Worm (Caenorhabditis elegans) whole organism, young adult: ENCODE results near the gene Y54G2A.41.
"Not testable (repeated sequence)": the region's sequence is repeated elsewhere in the genome, so short reads cannot be mapped to it uniquely, and the experiment has no call there.

ENCODE experiments used
- B0035.1 ChIP-seq: sonication (generic microtip); optimal IDR thresholded peaks from 2 replicates; lab custom pipeline; 2016; ENCODE audit warnings: missing genetic modification characterization, mild to moderate bottlenecking, missing compliant biosample characterization, missing genotype, missing genetic modification reagents
- B0336.3 ChIP-seq: fragments of 200-800 bp; sonication (Bioruptor generic); IDR thresholded peaks from 2 replicates; pipeline ENCODE4 v1.3.6; 2022; ENCODE audit warnings: missing genetic modification characterization, missing compliant biosample characterization
- C06A6.2 ChIP-seq: fragments of 200-800 bp; sonication (Bioruptor generic); conservative IDR thresholded peaks from 2 replicates; pipeline ENCODE4 v1.3.6; 2022; ENCODE audit warnings: missing genetic modification characterization, missing compliant biosample characterization
- D2030.7 ChIP-seq: fragments of 200-800 bp; sonication (Bioruptor generic); IDR thresholded peaks from 2 replicates; pipeline ENCODE4 v1.3.6; 2022; ENCODE audit warnings: missing genetic modification reagents, missing genetic modification characterization, missing compliant biosample characterization
- F23B12.7 ChIP-seq: sonication (generic microtip); optimal IDR thresholded peaks from 2 replicates; lab custom pipeline; 2017; ENCODE audit warnings: missing genetic modification characterization, mild to moderate bottlenecking, missing compliant biosample characterization, antibody characterized with exemption, moderate library complexity; ENCODE audit not compliant: insufficient read depth
- F39B2.1 ChIP-seq: fragments of 200-800 bp; sonication (Bioruptor generic); IDR thresholded peaks from 2 replicates; pipeline ENCODE4 v1.3.6; 2022; ENCODE audit warnings: missing genetic modification reagents, missing genetic modification characterization, missing compliant biosample characterization
- F52B5.7 ChIP-seq: sonication (generic microtip); optimal IDR thresholded peaks from 2 replicates; lab custom pipeline; 2016; ENCODE audit warnings: mild to moderate bottlenecking, missing genetic modification characterization, missing compliant biosample characterization
- F57A8.1 ChIP-seq: fragments of 200-800 bp; sonication (Bioruptor generic); optimal IDR thresholded peaks from 2 replicates; lab custom pipeline; 2018; ENCODE audit warnings: mild to moderate bottlenecking, missing genetic modification characterization, moderate library complexity, missing compliant biosample characterization
- Y95B8A.8 ChIP-seq: fragments of 200-800 bp; sonication (Bioruptor generic); IDR thresholded peaks from 2 replicates; pipeline ENCODE4 v1.3.6; 2022; ENCODE audit warnings: missing genetic modification reagents, missing genetic modification characterization, missing compliant biosample characterization
- aptf-2 ChIP-seq: fragments of 200-800 bp; sonication (Bioruptor generic); conservative IDR thresholded peaks from 2 replicates; pipeline ENCODE4 v1.3.6; 2022; ENCODE audit warnings: missing genetic modification reagents, missing genetic modification characterization, missing compliant biosample characterization
- bed-2 ChIP-seq: fragments of 200-800 bp; sonication (Bioruptor generic); IDR thresholded peaks from 2 replicates; pipeline ENCODE4 v1.3.6; 2022; ENCODE audit warnings: missing genetic modification reagents, missing genetic modification characterization, missing compliant biosample characterization
- ceh-58 ChIP-seq: fragments of 200-800 bp; sonication (Bioruptor generic); IDR thresholded peaks from 2 replicates; pipeline ENCODE4 v1.3.6; 2022; ENCODE audit warnings: missing genetic modification characterization, missing compliant biosample characterization
- ceh-79 ChIP-seq: sonication (generic microtip); optimal IDR thresholded peaks from 2 replicates; lab custom pipeline; 2017; ENCODE audit warnings: mild to moderate bottlenecking, missing genetic modification characterization, missing compliant biosample characterization
- dox-1 ChIP-seq: fragments of 200-800 bp; sonication (Bioruptor generic); IDR thresholded peaks from 2 replicates; pipeline ENCODE4 v1.3.6; 2022; ENCODE audit warnings: missing genetic modification reagents, missing genetic modification characterization, missing compliant biosample characterization
- egrh-3 ChIP-seq: fragments of 200-800 bp; sonication (Bioruptor generic); IDR thresholded peaks from 2 replicates; pipeline ENCODE4 v1.3.6; 2022; ENCODE audit warnings: missing genetic modification reagents, missing genetic modification characterization, missing compliant biosample characterization
- hlh-26 ChIP-seq: fragments of 200-800 bp; sonication (Bioruptor generic); conservative IDR thresholded peaks from 2 replicates; pipeline ENCODE4 v1.3.6; 2022; ENCODE audit warnings: missing genetic modification reagents, missing genetic modification characterization, missing compliant biosample characterization
- hmg-20 ChIP-seq: fragments of 200-800 bp; sonication (Bioruptor generic); IDR thresholded peaks from 2 replicates; pipeline ENCODE4 v1.3.6; 2022; ENCODE audit warnings: missing genetic modification reagents, missing genetic modification characterization, missing compliant biosample characterization
- hrde-1 ChIP-seq: sonication (generic microtip); optimal IDR thresholded peaks from 2 replicates; lab custom pipeline; 2016; ENCODE audit warnings: missing genetic modification characterization, mild to moderate bottlenecking, missing compliant biosample characterization, moderate library complexity, missing genotype, missing genetic modification reagents, borderline replicate concordance
- hsf-1 ChIP-seq: fragments of 200-800 bp; sonication (Bioruptor generic); IDR thresholded peaks from 2 replicates; pipeline ENCODE4 v1.3.6; 2022; ENCODE audit warnings: missing genetic modification reagents, missing genetic modification characterization, missing compliant biosample characterization
- lin-40 ChIP-seq: sonication (generic microtip); optimal IDR thresholded peaks from 2 replicates; lab custom pipeline; 2016; ENCODE audit warnings: missing genetic modification characterization, mild to moderate bottlenecking, missing compliant biosample characterization, missing genotype, missing genetic modification reagents
- lin-54 ChIP-seq: fragments of 200-800 bp; sonication (Bioruptor generic); optimal IDR thresholded peaks from 2 replicates; lab custom pipeline; 2018; ENCODE audit warnings: mild to moderate bottlenecking, missing genetic modification characterization, missing compliant biosample characterization
- madf-10 ChIP-seq: sonication (generic microtip); optimal IDR thresholded peaks from 2 replicates; lab custom pipeline; 2016; ENCODE audit warnings: mild to moderate bottlenecking, missing genetic modification characterization, missing compliant biosample characterization
- madf-3 ChIP-seq: fragments of 200-800 bp; sonication (Bioruptor generic); IDR thresholded peaks from 2 replicates; pipeline ENCODE4 v1.3.6; 2022; ENCODE audit warnings: missing genetic modification reagents, missing genetic modification characterization, missing compliant biosample characterization
- madf-6 ChIP-seq: fragments of 200-800 bp; sonication (Bioruptor generic); IDR thresholded peaks from 2 replicates; pipeline ENCODE4 v1.3.6; 2022; ENCODE audit warnings: missing genetic modification reagents, missing genetic modification characterization, missing compliant biosample characterization
- nhr-80 ChIP-seq: sonication (generic microtip); optimal IDR thresholded peaks from 2 replicates; lab custom pipeline; 2016; ENCODE audit warnings: missing genetic modification characterization, missing compliant biosample characterization
- nhr-90 ChIP-seq: sonication (generic microtip); optimal IDR thresholded peaks from 2 replicates; lab custom pipeline; 2016; ENCODE audit warnings: missing genotype, mild to moderate bottlenecking, missing genetic modification characterization, missing compliant biosample characterization
- pha-4 ChIP-seq: fragments of 150-350 bp; sonication (generic microtip); optimal IDR thresholded peaks from 2 replicates; lab custom pipeline; 2014; ENCODE audit warnings: missing biosample characterization, missing genetic modification reagents, missing genetic modification characterization
- rec-8 ChIP-seq, 2 experiments: sonication (generic microtip); optimal IDR thresholded peaks; 2 replicates each; lab custom pipeline; 2016; ENCODE audit warnings: mild to moderate bottlenecking in 2 of 2, missing genetic modification characterization in 2 of 2, missing genetic modification reagents in 2 of 2, missing genotype in 2 of 2, missing biosample characterization in 1 of 2, missing compliant biosample characterization in 1 of 2, moderate library complexity in 1 of 2
- rpc-1 ChIP-seq, 2 experiments: fragments of 150-350 bp in 1 of 2; sonication (generic microtip) in 1 of 2; optimal IDR thresholded peaks; 2 replicates each; lab custom pipeline; 2014 to 2018; ENCODE audit warnings: missing biosample characterization in 1 of 2, missing genetic modification characterization in 1 of 2, missing genetic modification reagents in 1 of 2, missing genotype in 1 of 2
- sdz-38 ChIP-seq: sonication (generic microtip); optimal IDR thresholded peaks from 2 replicates; lab custom pipeline; 2016; ENCODE audit warnings: missing genotype, missing genetic modification characterization, missing compliant biosample characterization
- somi-1 ChIP-seq: fragments of 200-800 bp; sonication (Bioruptor generic); optimal IDR thresholded peaks from 2 replicates; lab custom pipeline; 2018; ENCODE audit warnings: mild to moderate bottlenecking, missing genetic modification characterization, missing compliant biosample characterization
- tlf-1 ChIP-seq: fragments of 200-800 bp; sonication (Bioruptor generic); optimal IDR thresholded peaks from 2 replicates; lab custom pipeline; 2018; ENCODE audit warnings: mild to moderate bottlenecking, missing genetic modification characterization, missing compliant biosample characterization
- unc-62 ChIP-seq: fragments of 150-350 bp; optimal IDR thresholded peaks from 2 replicates; lab custom pipeline; 2014; ENCODE audit warnings: missing biosample characterization, missing genetic modification reagents, missing genetic modification characterization
- xnd-1 ChIP-seq: sonication (generic microtip); optimal IDR thresholded peaks from 2 replicates; lab custom pipeline; 2016; ENCODE audit warnings: missing genotype, missing genetic modification reagents, missing genetic modification characterization, missing compliant biosample characterization
- ztf-22 ChIP-seq: fragments of 200-800 bp; sonication (Bioruptor generic); optimal IDR thresholded peaks from 2 replicates; lab custom pipeline; 2018; ENCODE audit warnings: mild to moderate bottlenecking, missing genetic modification characterization, moderate library complexity, missing compliant biosample characterization
- ztf-25 ChIP-seq: fragments of 200-800 bp; sonication (Bioruptor generic); IDR thresholded peaks from 2 replicates; pipeline ENCODE4 v1.3.6; 2022; ENCODE audit warnings: missing genetic modification reagents, missing genetic modification characterization, missing compliant biosample characterization
- ztf-3 ChIP-seq: fragments of 200-800 bp; sonication (Bioruptor generic); optimal IDR thresholded peaks from 2 replicates; lab custom pipeline; 2018; ENCODE audit warnings: mild to moderate bottlenecking, missing genetic modification characterization, missing compliant biosample characterization

Y54G2A.41 gene

DNA sequence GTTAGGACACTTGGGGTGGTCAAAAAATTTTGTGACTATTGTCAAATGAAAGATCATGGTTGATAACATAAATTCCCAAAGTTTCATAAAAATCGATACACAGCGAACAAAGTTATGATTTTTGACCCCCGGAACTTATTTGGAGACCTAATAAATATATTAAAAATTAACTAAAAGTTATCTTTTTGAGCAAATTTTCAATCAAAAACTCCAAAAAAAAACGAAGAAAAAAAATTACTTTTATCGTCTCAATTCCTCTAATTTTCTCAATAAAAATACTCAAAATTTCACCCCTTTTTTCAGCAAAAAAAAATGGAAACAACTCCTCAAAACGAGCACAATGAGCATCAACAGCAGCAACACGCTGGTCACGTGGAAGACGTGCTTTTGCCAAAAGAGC is 36.7 kb downstream of the Y54G2A.41 start, which contains the start of gene atln-1:
TSS of gene atln-1 (plus strand) at position 301 of the 400 bp plus-strand sequence.
- TF ChIP-seq tlf-1 (GFP tag; lab: Kevin White, UChicago); lin-54 (GFP tag; lab: Kevin White, UChicago); bed-2 (GFP tag; lab: Robert Waterston, UW): not testable (repeated sequence)

DNA sequence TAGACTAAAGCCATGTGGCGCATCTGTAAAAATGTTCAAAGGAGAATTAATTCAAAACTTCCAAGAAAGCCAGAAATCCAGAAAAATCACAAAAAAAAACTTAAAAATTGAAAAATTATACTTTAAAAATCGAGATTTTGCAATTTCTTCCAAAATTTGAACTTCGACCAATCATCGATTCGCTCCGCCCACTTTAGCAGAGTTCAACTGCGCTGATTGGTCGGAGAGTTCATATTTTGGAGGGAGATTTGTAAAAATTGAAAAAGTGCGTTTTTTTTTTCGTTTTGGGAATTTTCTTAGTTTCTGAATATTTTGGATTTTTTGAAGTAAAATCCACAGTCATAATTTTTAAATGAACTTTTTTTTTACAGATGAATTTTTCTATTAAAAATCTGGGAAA is 42.3 kb downstream of the Y54G2A.41 start:
- TF ChIP-seq F39B2.1 (GFP tag; lab: Robert Waterston, UW): no peak
- TF ChIP-seq sdz-38: no peak
- no peak for TF ChIP-seq tlf-1 (GFP tag; lab: Kevin White, UChicago)
- TF ChIP-seq madf-3 (GFP tag; lab: Robert Waterston, UW): no peak
- TF ChIP-seq rec-8 (tag; optimal IDR thresholded peaks at IDR 0.05; lab: Kevin White, UChicago): no peak
- TF ChIP-seq rpc-1 (optimal IDR thresholded peaks at IDR 0.05; lab: Kevin White, UChicago): no peak
- no peak for TF ChIP-seq rpc-1 (tag; optimal IDR thresholded peaks at IDR 0.05; lab: Kevin White, UChicago)
- no peak for TF ChIP-seq lin-40 (tag; lab: Kevin White, UChicago)
- TF ChIP-seq F52B5.7 (tag; lab: Kevin White, UChicago): no peak
- no peak for TF ChIP-seq madf-6
- no peak for TF ChIP-seq F23B12.7 (tag; lab: Kevin White, UChicago)
- no peak for TF ChIP-seq unc-62 (GFP tag; lab: Kevin White, UChicago)
- no peak for TF ChIP-seq xnd-1 (tag; lab: Kevin White, UChicago)
- no peak for TF ChIP-seq F57A8.1 (GFP tag; lab: Kevin White, UChicago)
- no peak for TF ChIP-seq hlh-26 (GFP tag; lab: Robert Waterston, UW)
- TF ChIP-seq B0336.3: no peak
- no peak for TF ChIP-seq madf-10 (tag; lab: Kevin White, UChicago)
- no peak for TF ChIP-seq ceh-79 (tag; lab: Kevin White, UChicago)
- no peak for TF ChIP-seq ztf-22 (GFP tag; lab: Kevin White, UChicago)
- TF ChIP-seq hsf-1 (GFP tag; lab: Robert Waterston, UW): no peak

DNA sequence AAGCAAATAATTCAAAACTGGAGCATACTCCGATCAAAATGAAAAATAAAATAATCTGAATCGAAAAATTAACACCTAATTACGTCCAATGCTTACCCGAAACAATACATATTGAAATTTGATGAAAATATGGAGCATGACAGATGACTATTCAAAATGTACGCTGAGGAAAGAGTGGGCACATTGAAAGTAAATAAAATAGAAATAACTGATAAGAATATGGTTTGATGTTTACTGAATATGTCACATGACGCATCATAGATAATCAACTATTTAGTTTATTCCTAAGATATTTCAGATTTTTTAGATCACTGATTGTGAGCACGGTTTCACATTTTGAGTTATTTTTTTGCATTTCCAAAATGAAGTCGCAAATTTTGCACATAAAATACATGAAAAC is 46.7 kb downstream of the Y54G2A.41 start, which contains the start of gene Y54G2A.52:
TSS of gene Y54G2A.52 (minus strand) at position 348 of the 400 bp plus-strand sequence.
- TF ChIP-seq ztf-25 (no peak), hmg-20 (GFP tag; lab: Robert Waterston, UW) (no peak), nhr-80 (tag; lab: Kevin White, UChicago) (peak; percentile 63)

DNA sequence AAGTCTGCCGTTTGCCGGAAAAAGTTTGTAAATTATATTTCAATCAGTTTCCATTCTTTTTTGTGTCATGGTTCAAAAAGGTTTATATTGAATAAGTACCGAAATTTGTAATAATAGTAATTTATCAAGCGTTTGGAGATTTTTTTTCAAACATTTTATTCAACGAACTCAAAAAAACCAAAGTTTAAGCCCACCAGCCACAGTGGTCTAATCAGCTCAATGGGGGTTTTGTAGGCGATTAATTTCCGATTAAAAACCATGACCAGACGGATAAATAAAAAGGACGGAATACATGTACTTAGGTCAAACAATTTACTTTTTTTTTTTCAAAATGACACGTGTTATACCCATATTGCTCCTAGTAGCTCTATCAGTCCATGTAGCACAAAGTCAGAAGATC is 47.7 kb downstream of the Y54G2A.41 start, which contains the start of gene Y54G2A.10:
TSS of gene Y54G2A.10 (plus strand) at position 301 of the 400 bp plus-strand sequence.
- no peak for TF ChIP-seq Y95B8A.8
- TF ChIP-seq ztf-3 (GFP tag; lab: Kevin White, UChicago): no peak
- TF ChIP-seq F23B12.7 (tag; lab: Kevin White, UChicago): no peak
- TF ChIP-seq B0035.1 (tag; lab: Kevin White, UChicago): no peak
- TF ChIP-seq unc-62 (GFP tag; lab: Kevin White, UChicago): no peak
- TF ChIP-seq ztf-22 (GFP tag; lab: Kevin White, UChicago): no peak
- TF ChIP-seq C06A6.2 (GFP tag; lab: Robert Waterston, UW): no peak
- TF ChIP-seq dox-1 (GFP tag; lab: Robert Waterston, UW): no peak
- no peak for TF ChIP-seq egrh-3 (GFP tag; lab: Robert Waterston, UW)
- TF ChIP-seq madf-3 (GFP tag; lab: Robert Waterston, UW): no peak
- no peak for TF ChIP-seq rpc-1 (optimal IDR thresholded peaks at IDR 0.05; lab: Kevin White, UChicago)
- no peak for TF ChIP-seq rpc-1 (tag; optimal IDR thresholded peaks at IDR 0.05; lab: Kevin White, UChicago)
- TF ChIP-seq aptf-2: no peak
- TF ChIP-seq ceh-58 (GFP tag; lab: Robert Waterston, UW): no peak
- no peak for TF ChIP-seq pha-4 (tag; lab: Kevin White, UChicago)
- TF ChIP-seq hrde-1 (tag; lab: Kevin White, UChicago): no peak
- TF ChIP-seq D2030.7: no peak
- no peak for TF ChIP-seq nhr-90 (tag; lab: Kevin White, UChicago)
- TF ChIP-seq somi-1: no peak
- no peak for TF ChIP-seq madf-10 (tag; lab: Kevin White, UChicago)
